Worm (Caenorhabditis elegans) whole organism, L4 larva: ENCODE results near the gene math-16.

ENCODE experiments used
- D1046.2 ChIP-seq: fragments of 200-800 bp; sonication (Bioruptor generic); IDR thresholded peaks from 2 replicates; pipeline ENCODE4 v1.3.6; 2022; ENCODE audit warnings: missing genetic modification characterization, missing compliant biosample characterization
- F37D6.2 ChIP-seq: sonication (generic microtip); optimal IDR thresholded peaks from 2 replicates; lab custom pipeline; 2016; ENCODE audit warnings: mild to moderate bottlenecking, missing genetic modification characterization, missing compliant biosample characterization
- F49E8.2 ChIP-seq: sonication (generic microtip); optimal IDR thresholded peaks from 2 replicates; lab custom pipeline; 2016; ENCODE audit warnings: missing compliant biosample characterization, mild to moderate bottlenecking, missing genetic modification characterization, borderline replicate concordance
- Y105C5A.15 ChIP-seq: fragments of 200-800 bp; sonication (Bioruptor generic); IDR thresholded peaks from 2 replicates; pipeline ENCODE4 v1.3.6; 2022; ENCODE audit warnings: missing genetic modification characterization, missing compliant biosample characterization
- Y75B8A.6 ChIP-seq: fragments of 200-800 bp; sonication (Bioruptor generic); IDR thresholded peaks from 2 replicates; pipeline ENCODE4 v1.3.6; 2022; ENCODE audit warnings: missing genetic modification reagents, missing genetic modification characterization, missing compliant biosample characterization
- ZK546.5 ChIP-seq, 2 experiments: sonication (generic microtip); optimal IDR thresholded peaks; 2 replicates each; lab custom pipeline; 2017; ENCODE audit warnings: missing biosample characterization in 2 of 2, missing genetic modification characterization in 2 of 2
- aly-2 ChIP-seq: sonication (generic microtip); optimal IDR thresholded peaks from 2 replicates; lab custom pipeline; 2018; ENCODE audit warnings: missing biosample characterization, missing genetic modification characterization
- ama-1 ChIP-seq: fragments of 150-350 bp; optimal IDR thresholded peaks from 2 replicates; lab custom pipeline; 2014; ENCODE audit warnings: inconsistent platforms, mixed read lengths
- arid-1 ChIP-seq: fragments of 200-800 bp; sonication (Bioruptor generic); conservative IDR thresholded peaks from 2 replicates; pipeline ENCODE4 v1.3.6; 2022; ENCODE audit warnings: missing genetic modification reagents, missing genetic modification characterization, missing compliant biosample characterization
- attf-4 ChIP-seq: sonication (generic microtip); optimal IDR thresholded peaks from 3 replicates; lab custom pipeline; 2017; ENCODE audit warnings: missing biosample characterization, missing genetic modification characterization
- ceh-32 ChIP-seq: sonication (generic microtip); optimal IDR thresholded peaks from 2 replicates; lab custom pipeline; 2016; ENCODE audit warnings: mild to moderate bottlenecking, missing genetic modification characterization, missing compliant biosample characterization; ENCODE audit not compliant: poor library complexity
- ctbp-1 ChIP-seq: fragments of 200-800 bp; sonication (Bioruptor generic); IDR thresholded peaks from 2 replicates; pipeline ENCODE4 v1.3.6; 2022; ENCODE audit warnings: missing genetic modification reagents, missing genetic modification characterization, missing compliant biosample characterization
- daf-16 ChIP-seq, 3 experiments: sonication (generic microtip); optimal IDR thresholded peaks; 2 replicates each; lab custom pipeline; 2016 to 2017; ENCODE audit warnings: missing genetic modification characterization in 3 of 3, missing genetic modification reagents in 3 of 3, mild to moderate bottlenecking in 2 of 3, missing compliant biosample characterization in 2 of 3, missing biosample characterization in 1 of 3, moderate library complexity in 1 of 3
- daf-19 ChIP-seq: fragments of 200-800 bp; sonication (Bioruptor generic); conservative IDR thresholded peaks from 2 replicates; pipeline ENCODE4 v1.3.6; 2022; ENCODE audit warnings: missing genetic modification characterization, missing compliant biosample characterization
- dmd-9 ChIP-seq: fragments of 200-800 bp; sonication (Bioruptor generic); IDR thresholded peaks from 2 replicates; pipeline ENCODE4 v1.3.6; 2022; ENCODE audit warnings: missing genetic modification reagents, missing genetic modification characterization, missing compliant biosample characterization
- gei-8 ChIP-seq: fragments of 200-800 bp; sonication (Bioruptor generic); optimal IDR thresholded peaks from 2 replicates; lab custom pipeline; 2018; ENCODE audit warnings: mild to moderate bottlenecking, missing genetic modification characterization, missing compliant biosample characterization
- hlh-11 ChIP-seq: fragments of 200-800 bp; sonication (Bioruptor generic); optimal IDR thresholded peaks from 2 replicates; lab custom pipeline; 2018; ENCODE audit warnings: mild to moderate bottlenecking, missing genetic modification characterization, missing compliant biosample characterization
- hlh-30 ChIP-seq: sonication (generic microtip); optimal IDR thresholded peaks from 2 replicates; lab custom pipeline; 2017; ENCODE audit warnings: antibody characterized with exemption, mild to moderate bottlenecking, missing genetic modification characterization, missing compliant biosample characterization; ENCODE audit not compliant: insufficient read depth
- hmg-1.1 ChIP-seq: fragments of 200-800 bp; sonication (Bioruptor generic); IDR thresholded peaks from 2 replicates; pipeline ENCODE4 v1.3.6; 2022; ENCODE audit warnings: missing genetic modification reagents, missing genetic modification characterization, missing compliant biosample characterization
- lim-7 ChIP-seq: fragments of 200-800 bp; sonication (Bioruptor generic); IDR thresholded peaks from 2 replicates; pipeline ENCODE4 v1.3.6; 2022; ENCODE audit warnings: missing genetic modification characterization, missing compliant biosample characterization
- lin-38 ChIP-seq: fragments of 200-800 bp; sonication (Bioruptor generic); IDR thresholded peaks from 2 replicates; pipeline ENCODE4 v1.3.6; 2022; ENCODE audit warnings: missing genetic modification reagents, missing genetic modification characterization, missing compliant biosample characterization
- madf-9 ChIP-seq: fragments of 200-800 bp; sonication (Bioruptor generic); conservative IDR thresholded peaks from 2 replicates; pipeline ENCODE4 v1.3.6; 2022; ENCODE audit warnings: missing genetic modification reagents, missing genetic modification characterization, missing compliant biosample characterization
- mdl-1 ChIP-seq, 2 experiments: fragments of 150-350 bp in 1 of 2; sonication (generic microtip) in 1 of 2; optimal IDR thresholded peaks; 2 replicates each; lab custom pipeline; 2014 to 2017; ENCODE audit warnings: missing biosample characterization in 2 of 2, missing genetic modification characterization in 2 of 2
- mdt-29 ChIP-seq: fragments of 200-800 bp; sonication (Bioruptor generic); IDR thresholded peaks from 2 replicates; pipeline ENCODE4 v1.3.6; 2022; ENCODE audit warnings: missing genetic modification reagents, missing genetic modification characterization, missing compliant biosample characterization
- mep-1 ChIP-seq: fragments of 150-350 bp; sonication (generic microtip); optimal IDR thresholded peaks from 3 replicates; lab custom pipeline; 2014; ENCODE audit warnings: missing biosample characterization, missing genetic modification characterization
- nhr-11 ChIP-seq: fragments of 150-350 bp; optimal IDR thresholded peaks from 2 replicates; lab custom pipeline; 2014; ENCODE audit warnings: missing biosample characterization, missing genetic modification characterization
- nhr-111 ChIP-seq: fragments of 200-800 bp; sonication (Bioruptor generic); optimal IDR thresholded peaks from 2 replicates; lab custom pipeline; 2018; ENCODE audit warnings: mild to moderate bottlenecking, missing genetic modification characterization, missing compliant biosample characterization
- nhr-28 ChIP-seq: fragments of 150-350 bp; optimal IDR thresholded peaks from 2 replicates; lab custom pipeline; 2014; ENCODE audit warnings: missing biosample characterization, missing genetic modification characterization
- nhr-77 ChIP-seq: fragments of 150-350 bp; optimal IDR thresholded peaks from 2 replicates; lab custom pipeline; 2014; ENCODE audit warnings: missing biosample characterization, missing genetic modification characterization
- pqm-1 ChIP-seq: sonication (generic microtip); optimal IDR thresholded peaks from 2 replicates; lab custom pipeline; 2017; ENCODE audit warnings: missing biosample characterization, missing genetic modification characterization
- rbr-2 ChIP-seq: sonication (generic microtip); optimal IDR thresholded peaks from 2 replicates; lab custom pipeline; 2016; ENCODE audit warnings: missing genotype, missing genetic modification characterization, missing compliant biosample characterization
- saeg-2 ChIP-seq: fragments of 200-800 bp; sonication (Bioruptor generic); IDR thresholded peaks from 2 replicates; pipeline ENCODE4 v1.3.6; 2022; ENCODE audit warnings: missing genetic modification reagents, missing genetic modification characterization, missing compliant biosample characterization
- snpc-1.2 ChIP-seq: fragments of 200-800 bp; sonication (Bioruptor generic); IDR thresholded peaks from 2 replicates; pipeline ENCODE4 v1.3.6; 2022; ENCODE audit warnings: missing genetic modification reagents, missing genetic modification characterization, missing compliant biosample characterization
- zfp-2 ChIP-seq: sonication (generic microtip); optimal IDR thresholded peaks from 2 replicates; lab custom pipeline; 2016; ENCODE audit warnings: mild to moderate bottlenecking, missing genetic modification characterization, missing compliant biosample characterization
- zfp-3 ChIP-seq: fragments of 200-800 bp; sonication (Bioruptor generic); conservative IDR thresholded peaks from 2 replicates; pipeline ENCODE4 v1.3.6; 2022; ENCODE audit warnings: missing genetic modification reagents, missing genetic modification characterization, missing compliant biosample characterization

The math-16 gene

ce11 chrII:1897936-1898335, 19.4 kb upstream of the math-16 start, which contains the start of gene C46F9.6 (continued):
- peak; percentile 8 for TF ChIP-seq pqm-1

DNA sequence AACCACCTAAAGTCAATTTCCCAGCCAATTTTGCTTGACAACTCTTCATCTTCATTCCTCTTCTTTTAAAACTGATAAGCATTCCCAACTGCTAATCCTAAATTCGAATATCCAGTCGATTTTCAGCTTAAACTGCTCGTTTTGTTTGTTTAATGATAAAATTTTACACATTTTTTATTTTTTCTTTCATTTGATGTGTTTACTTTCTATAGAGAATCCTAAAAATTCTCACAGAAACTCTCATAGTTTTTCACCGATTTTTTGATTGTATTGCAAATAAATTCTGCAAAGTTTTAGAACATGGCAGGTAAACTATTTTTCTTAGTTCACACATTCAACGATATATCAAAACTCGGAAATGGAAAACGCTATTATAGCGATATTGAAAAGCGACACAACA, 17.2 kb upstream of the math-16 start, which contains the start of gene math-25:
math-25 (plus strand) TSS at position 301 of the 400 bp plus-strand sequence.
- TF ChIP-seq daf-16 (GFP tag; optimal IDR thresholded peaks at IDR 0.05; lab: Kevin White, UChicago): no peak
- TF ChIP-seq daf-16 (tag; optimal IDR thresholded peaks at IDR 0.05; lab: Kevin White, UChicago): no peak
- TF ChIP-seq nhr-11 (tag; lab: Kevin White, UChicago): no peak
- no peak for TF ChIP-seq F49E8.2 (tag; lab: Kevin White, UChicago)
- no peak for TF ChIP-seq mdt-29
- TF ChIP-seq mep-1 (tag; lab: Kevin White, UChicago): no peak
- TF ChIP-seq hlh-11 (tag; lab: Kevin White, UChicago): no peak
- no peak for TF ChIP-seq arid-1 (GFP tag; lab: Robert Waterston, UW)
- no peak for TF ChIP-seq Y105C5A.15 (GFP tag; lab: Robert Waterston, UW)
- no peak for TF ChIP-seq ctbp-1 (GFP tag; lab: Robert Waterston, UW)
- TF ChIP-seq Y75B8A.6 (GFP tag; lab: Robert Waterston, UW): no peak
- no peak for TF ChIP-seq F37D6.2 (tag; lab: Kevin White, UChicago)
- no peak for TF ChIP-seq attf-4 (tag; lab: Kevin White, UChicago)
- TF ChIP-seq saeg-2 (GFP tag; lab: Robert Waterston, UW): no peak
- no peak for TF ChIP-seq D1046.2 (GFP tag; lab: Robert Waterston, UW)
- TF ChIP-seq aly-2 (tag; lab: Kevin White, UChicago): no peak
- no peak for TF ChIP-seq gei-8 (GFP tag; lab: Kevin White, UChicago)
- TF ChIP-seq nhr-28: no peak
- no peak for TF ChIP-seq nhr-77 (tag; lab: Kevin White, UChicago)
- TF ChIP-seq, all 104 proteins: peak for 0

DNA sequence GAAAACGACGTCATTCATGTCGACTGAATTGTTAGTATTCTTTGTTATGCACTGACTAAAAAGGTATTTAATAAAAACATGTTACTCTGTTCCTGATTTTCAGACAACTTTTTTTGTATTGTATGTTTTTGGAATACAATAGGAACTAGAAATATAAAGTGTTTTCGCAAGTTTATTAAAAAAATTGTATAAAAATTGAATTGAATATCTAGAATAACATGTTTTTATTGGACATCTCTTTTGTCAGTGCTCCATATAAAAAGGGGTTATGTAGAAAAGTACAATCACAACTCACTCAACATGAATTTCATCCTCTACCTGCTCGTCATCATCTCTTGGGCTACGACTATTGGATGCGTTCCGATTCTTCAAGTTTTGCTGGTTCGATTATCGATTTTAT, 16.7 kb upstream of the math-16 start, which contains the start of gene C46F9.5:
C46F9.5 (plus strand) TSS at position 301 of the 400 bp plus-strand sequence.
- no peak for TF ChIP-seq daf-19
- TF ChIP-seq ama-1 (lab: Kevin White, UChicago): no peak
- no peak for TF ChIP-seq zfp-2
- TF ChIP-seq dmd-9: no peak
- no peak for TF ChIP-seq hlh-30

DNA sequence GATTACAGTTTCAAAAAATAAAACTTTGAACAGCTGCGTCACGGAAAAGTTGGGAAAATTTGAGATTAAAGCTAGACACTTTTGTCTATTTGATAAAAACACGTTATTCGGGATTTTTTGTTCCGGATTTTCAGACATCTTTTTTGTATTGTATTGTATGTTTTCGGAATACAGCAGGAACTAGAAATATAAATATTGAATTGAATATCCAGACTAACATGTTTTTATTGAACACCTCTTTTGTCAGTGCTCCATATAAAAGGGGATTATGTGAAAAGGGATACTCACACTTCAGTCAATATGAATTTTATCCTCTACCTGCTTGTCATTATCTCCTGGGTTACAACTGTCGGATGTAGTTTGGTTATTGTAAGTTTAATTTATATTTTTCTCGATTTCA, 15.3 kb upstream of the math-16 start, which contains the start of gene C16C4.1:
C16C4.1 (plus strand) TSS at position 301 of the 400 bp plus-strand sequence.
- no peak for TF ChIP-seq nhr-111 (GFP tag; lab: Kevin White, UChicago)
- no peak for TF ChIP-seq nhr-11 (tag; lab: Kevin White, UChicago)
- no peak for TF ChIP-seq nhr-28
- TF ChIP-seq ceh-32: no peak
- TF ChIP-seq madf-9 (GFP tag; lab: Robert Waterston, UW): no peak
- TF ChIP-seq hlh-11 (tag; lab: Kevin White, UChicago): no peak
- TF ChIP-seq mdl-1 (tag; optimal IDR thresholded peaks at IDR 0.05; lab: Kevin White, UChicago): no peak
- TF ChIP-seq hmg-1.1 (GFP tag; lab: Robert Waterston, UW): no peak
- no peak for TF ChIP-seq Y105C5A.15 (GFP tag; lab: Robert Waterston, UW)
- no peak for TF ChIP-seq zfp-2
- no peak for TF ChIP-seq ZK546.5 (tag; optimal IDR thresholded peaks at IDR 0.05; lab: Kevin White, UChicago)
- no peak for TF ChIP-seq ama-1 (lab: Kevin White, UChicago)
- no peak for TF ChIP-seq zfp-3 (GFP tag; lab: Robert Waterston, UW)
- TF ChIP-seq rbr-2 (tag; lab: Kevin White, UChicago): no peak

- TF ChIP-seq dmd-9: no peak
- TF ChIP-seq pqm-1: no peak
- no peak for TF ChIP-seq snpc-1.2 (GFP tag; lab: Robert Waterston, UW)
- TF ChIP-seq hlh-30: no peak
- no peak for TF ChIP-seq lim-7 (GFP tag; lab: Robert Waterston, UW)
- no peak for TF ChIP-seq lin-38 (GFP tag; lab: Robert Waterston, UW)
- no peak for TF ChIP-seq F49E8.2 (tag; lab: Kevin White, UChicago)
Observed at ce11 chrII:1890682-1891081, 12.1 kb upstream of the math-16 start, which contains the start of gene math-9. Gene math-9, minus strand, starts transcription at chrII:1890782.
